Worm (Caenorhabditis elegans) whole organism, L1 larva: ENCODE measurements around the gene mrpl-32.

Source experiments
- C16A3.4 ChIP-seq: fragments of 150-350 bp; optimal IDR thresholded peaks from 2 replicates; lab custom pipeline; 2014; ENCODE audit warnings: missing biosample characterization, missing genetic modification characterization
- efl-3 ChIP-seq: fragments of 200-800 bp; sonication (Bioruptor generic); optimal IDR thresholded peaks from 2 replicates; lab custom pipeline; 2018; ENCODE audit warnings: mild to moderate bottlenecking, missing genetic modification characterization, missing compliant biosample characterization
- fos-1 ChIP-seq: fragments of 150-350 bp; optimal IDR thresholded peaks from 2 replicates; lab custom pipeline; 2014; ENCODE audit warnings: missing biosample characterization, missing genetic modification characterization
- nhr-237 ChIP-seq: fragments of 150-350 bp; optimal IDR thresholded peaks from 2 replicates; lab custom pipeline; 2014; ENCODE audit warnings: missing biosample characterization, missing genetic modification characterization
- skn-1 ChIP-seq: fragments of 150-350 bp; optimal IDR thresholded peaks from 2 replicates; lab custom pipeline; 2014; ENCODE audit warnings: missing biosample characterization, missing genetic modification characterization
- unc-130 ChIP-seq: fragments of 150-350 bp; optimal IDR thresholded peaks from 2 replicates; lab custom pipeline; 2017; ENCODE audit warnings: missing biosample characterization, missing genetic modification characterization, inconsistent platforms
- unc-86 ChIP-seq: sonication (generic microtip); optimal IDR thresholded peaks from 2 replicates; lab custom pipeline; 2016; ENCODE audit warnings: missing genetic modification characterization, missing compliant biosample characterization

DNA sequence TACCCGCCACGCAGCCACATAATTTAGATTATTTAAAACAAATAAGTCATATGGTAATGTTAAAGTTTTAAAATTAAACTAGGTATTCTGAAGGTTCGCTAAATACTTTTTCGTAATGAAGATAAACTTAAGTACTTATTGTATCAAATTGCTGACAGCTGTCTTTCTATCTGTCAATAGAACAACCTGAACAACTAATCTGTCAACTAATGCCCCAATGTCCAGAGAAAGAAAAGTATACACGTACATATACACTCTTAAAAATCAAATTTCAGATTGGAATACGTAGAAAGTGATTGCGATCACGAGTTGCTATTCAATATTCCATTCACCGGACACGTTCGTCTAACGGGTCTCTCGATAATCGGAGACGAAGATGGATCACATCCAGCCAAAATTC lies 38.8 kb upstream of the mrpl-32 start:
- no peak for TF ChIP-seq unc-130 (tag; lab: Kevin White, UChicago)
- no peak for TF ChIP-seq nhr-237
- TF ChIP-seq efl-3 (GFP tag; lab: Kevin White, UChicago): no peak
- no peak for TF ChIP-seq fos-1
- TF ChIP-seq skn-1 (tag; lab: Kevin White, UChicago): no peak
- no peak for TF ChIP-seq unc-86 (tag; lab: Kevin White, UChicago)
- TF ChIP-seq C16A3.4 (tag; lab: Kevin White, UChicago): no peak
